Fruit fly (Drosophila melanogaster): ENCODE data around the gene Hsp70Aa.
A peak's percentile ranks its signal among the peaks of the same experiment; 100 is the strongest.

Hsp70Aa gene

DNA sequence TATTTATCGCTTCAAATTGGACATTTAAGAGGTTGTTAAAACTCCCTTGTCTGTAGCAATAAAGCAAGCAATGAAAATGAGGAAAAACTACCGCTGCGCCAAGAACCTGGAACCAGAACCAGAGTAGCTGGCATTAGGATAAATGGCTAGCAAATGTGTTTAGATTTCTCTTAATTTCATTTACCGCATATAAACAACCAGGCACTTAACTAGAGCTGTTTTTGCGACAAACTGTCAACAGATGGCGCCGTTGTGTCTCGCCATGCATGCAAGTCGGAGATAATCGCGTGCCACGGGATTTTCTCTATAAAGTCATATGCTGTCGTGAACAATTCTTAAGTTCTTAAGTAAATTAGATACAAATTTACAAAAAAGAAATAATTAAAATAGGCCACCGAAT lies 22.4 kb downstream of the Hsp70Aa start:
- TF ChIP-seq sv (GFP tag; optimal IDR thresholded peaks at IDR 0.05) (no peak), Jra (GFP tag; optimal IDR thresholded peaks at IDR 0.05) (no peak), dsf (GFP tag; optimal IDR thresholded peaks at IDR 0.05; ENCODE audit: borderline replicate concordance) (no peak), Hr83 (GFP tag; optimal IDR thresholded peaks at IDR 0.05; ENCODE audit: poor library complexity, severe bottlenecking) (no peak), usp (GFP tag; optimal IDR thresholded peaks at IDR 0.05) (no peak), psq (GFP tag; optimal IDR thresholded peaks at IDR 0.05) (no peak), dl (GFP tag; optimal IDR thresholded peaks at IDR 0.05; ENCODE audit: insufficient read depth in 1 of 2, partially characterized antibody in 2 of 2) (no peak), Hr78 (GFP tag; optimal IDR thresholded peaks at IDR 0.05) (no peak), Hnf4 (GFP tag; optimal IDR thresholded peaks at IDR 0.05) (no peak), CG9705 (GFP tag; optimal IDR thresholded peaks at IDR 0.05) (no peak), Sp1 (GFP tag; optimal IDR thresholded peaks at IDR 0.05) (no peak)

DNA sequence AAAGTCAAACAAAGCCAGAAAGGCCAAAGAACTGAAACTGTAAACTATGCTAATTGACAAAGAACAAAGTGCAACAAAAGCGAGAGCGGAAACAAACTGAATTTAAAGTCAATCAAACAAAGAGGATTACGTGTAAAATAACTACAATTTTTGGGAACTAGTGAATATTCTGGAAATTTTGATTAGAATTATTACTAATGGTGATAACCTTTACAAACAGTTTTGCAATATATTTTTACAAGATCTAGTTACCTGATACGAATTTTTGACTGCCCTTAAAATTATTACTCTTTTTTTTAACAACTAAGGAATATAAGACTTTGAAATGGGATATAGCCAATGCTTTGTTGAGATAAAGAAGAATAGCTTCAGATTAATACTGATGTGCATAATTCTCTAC lies 25.4 kb downstream of the Hsp70Aa start, which contains the start of gene CG14731:
Gene CG14731, plus strand, starts transcription at position 301 of the 400 bp plus-strand sequence.
- TF ChIP-seq tai (GFP tag; optimal IDR thresholded peaks at IDR 0.05) (no peak), N (GFP tag; optimal IDR thresholded peaks at IDR 0.05) (no peak), OdsH (GFP tag; optimal IDR thresholded peaks at IDR 0.05) (no peak), Sp1 (GFP tag; optimal IDR thresholded peaks at IDR 0.05) (no peak), woc (GFP tag; optimal IDR thresholded peaks at IDR 0.05) (no peak), dmrt93B (GFP tag; optimal IDR thresholded peaks at IDR 0.05) (no peak), sv (GFP tag; optimal IDR thresholded peaks at IDR 0.05) (no peak), CG9705 (GFP tag; optimal IDR thresholded peaks at IDR 0.05) (no peak), dsf (GFP tag; optimal IDR thresholded peaks at IDR 0.05; ENCODE audit: borderline replicate concordance) (no peak), Abd-B (GFP tag; optimal IDR thresholded peaks at IDR 0.05) (no peak), Mio (GFP tag; optimal IDR thresholded peaks at IDR 0.05) (no peak), dl (GFP tag; optimal IDR thresholded peaks at IDR 0.05; ENCODE audit: insufficient read depth in 1 of 2, partially characterized antibody in 2 of 2) (no peak), pan (optimal IDR thresholded peaks at IDR 0.05) (no peak), Vsx2 (GFP tag; optimal IDR thresholded peaks at IDR 0.05; ENCODE audit: partially characterized antibody) (no peak), foxo (GFP tag; optimal IDR thresholded peaks at IDR 0.05) (no peak), Jra (GFP tag; optimal IDR thresholded peaks at IDR 0.05) (no peak), Myc (optimal IDR thresholded peaks at IDR 0.05) (no peak), Hr83 (GFP tag; optimal IDR thresholded peaks at IDR 0.05; ENCODE audit: poor library complexity, severe bottlenecking) (no peak)

DNA sequence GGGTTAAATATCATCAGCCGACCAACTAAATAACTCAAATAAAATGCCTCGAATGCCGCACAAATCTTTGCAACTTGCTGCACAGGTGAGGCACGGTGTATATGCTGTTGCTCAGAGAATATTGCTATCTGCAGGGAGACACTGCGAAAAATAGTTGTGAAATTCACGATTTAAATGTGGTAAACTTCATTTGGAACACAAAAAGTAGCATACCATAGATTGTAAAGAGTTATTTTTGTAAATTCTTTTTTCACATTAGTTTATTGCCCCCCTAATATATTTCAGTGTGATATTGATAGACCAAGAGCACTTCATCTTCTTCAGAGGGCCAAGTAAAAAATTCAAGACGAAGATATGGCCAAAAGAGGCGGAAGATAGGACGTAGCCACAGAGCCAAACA lies 35.7 kb downstream of the Hsp70Aa start:
- TF ChIP-seq psq (GFP tag; optimal IDR thresholded peaks at IDR 0.05) = peak; percentile 39
- no peak for TF ChIP-seq lola (GFP tag; optimal IDR thresholded peaks at IDR 0.05)
- peak; percentile 24 for TF ChIP-seq woc (GFP tag; optimal IDR thresholded peaks at IDR 0.05)
- no peak for TF ChIP-seq dl (GFP tag; optimal IDR thresholded peaks at IDR 0.05; ENCODE audit: insufficient read depth in 1 of 2, partially characterized antibody in 2 of 2)
- peak; percentile 66 for TF ChIP-seq fru (GFP tag; optimal IDR thresholded peaks at IDR 0.05)
- TF ChIP-seq h (GFP tag; optimal IDR thresholded peaks at IDR 0.05) = peak; percentile 59
- TF ChIP-seq rgr (GFP tag; optimal IDR thresholded peaks at IDR 0.05) = peak; percentile 59
- peak in 1 of 2 experiments; percentile 67 for TF ChIP-seq foxo (GFP tag; optimal IDR thresholded peaks at IDR 0.05)
- no peak for TF ChIP-seq brk (GFP tag; optimal IDR thresholded peaks at IDR 0.05)
- TF ChIP-seq Hnf4 (GFP tag; optimal IDR thresholded peaks at IDR 0.05) = peak; percentile 37
- no peak for TF ChIP-seq Hr83 (GFP tag; optimal IDR thresholded peaks at IDR 0.05; ENCODE audit: poor library complexity, severe bottlenecking)
- TF ChIP-seq HLH106 (tag; optimal IDR thresholded peaks at IDR 0.05) = peak; percentile 44
- peak; percentile 58 for TF ChIP-seq ey (GFP tag; optimal IDR thresholded peaks at IDR 0.05)
- peak; percentile 18 for TF ChIP-seq CG32264 (GFP tag; optimal IDR thresholded peaks at IDR 0.05)
- TF ChIP-seq OdsH (GFP tag; optimal IDR thresholded peaks at IDR 0.05) = peak; percentile 24
- peak; percentile 39 for TF ChIP-seq Sp1 (GFP tag; optimal IDR thresholded peaks at IDR 0.05)
- TF ChIP-seq tai (GFP tag; optimal IDR thresholded peaks at IDR 0.05) = no peak

Measured in whole organism, wandering third instar larva.